Fruit fly (Drosophila melanogaster): ENCODE data around the gene Gbeta5.

Gene Gbeta5

dm6 chrX:8152718-8153117 lies 643 bp upstream of the Gbeta5 start, which contains the start of gene CG18262 (continued):
- no peak for TF ChIP-seq CG32772 (GFP tag; IDR thresholded peaks at IDR 0.05)
- no peak for TF ChIP-seq bbx (GFP tag; IDR thresholded peaks at IDR 0.05; ENCODE audit: partially characterized antibody)
- TF ChIP-seq H15 (GFP tag; IDR thresholded peaks at IDR 0.05): no peak
- TF ChIP-seq ranshi (GFP tag; IDR thresholded peaks at IDR 0.05): no peak
- no peak for TF ChIP-seq CG4730 (GFP tag; IDR thresholded peaks at IDR 0.05)
- no peak for TF ChIP-seq Stat92E (GFP tag; optimal IDR thresholded peaks at IDR 0.05)
- TF ChIP-seq corto (GFP tag; optimal IDR thresholded peaks at IDR 0.05): no peak
- no peak for TF ChIP-seq jing (GFP tag; optimal IDR thresholded peaks at IDR 0.05)
- TF ChIP-seq sna (GFP tag; IDR thresholded peaks at IDR 0.05; ENCODE audit: partially characterized antibody): no peak
- TF ChIP-seq gsb-n (tag; optimal IDR thresholded peaks at IDR 0.05): no peak
- no peak for TF ChIP-seq zen2 (GFP tag; IDR thresholded peaks at IDR 0.05; ENCODE audit: partially characterized antibody)
- TF ChIP-seq crp (GFP tag; optimal IDR thresholded peaks at IDR 0.05): peak; percentile 23 to 87
- TF ChIP-seq fru (optimal IDR thresholded peaks at IDR 0.05): no peak
- no peak for TF ChIP-seq nau (GFP tag; optimal IDR thresholded peaks at IDR 0.05)
- no peak for TF ChIP-seq CG16815 (GFP tag; optimal IDR thresholded peaks at IDR 0.05)
- TF ChIP-seq Myb (GFP tag; optimal IDR thresholded peaks at IDR 0.05): peak; percentile 33
- TF ChIP-seq Rfx (GFP tag; IDR thresholded peaks at IDR 0.05): no peak; the same call in 1 of the 2 replicates
- no peak for TF ChIP-seq Dfd (GFP tag; optimal IDR thresholded peaks at IDR 0.05)
- TF ChIP-seq CG13123 (GFP tag; optimal IDR thresholded peaks at IDR 0.05): no peak
- no peak for TF ChIP-seq CG10274 (GFP tag; optimal IDR thresholded peaks at IDR 0.05)
- no peak for TF ChIP-seq emc (GFP tag; optimal IDR thresholded peaks at IDR 0.05)
- TF ChIP-seq dimm (GFP tag; IDR thresholded peaks at IDR 0.05): no peak
- TF ChIP-seq CG14965 (GFP tag; optimal IDR thresholded peaks at IDR 0.05; ENCODE audit: borderline replicate concordance): no peak
- TF ChIP-seq CG11085 (GFP tag; IDR thresholded peaks at IDR 0.05): no peak
- no peak for TF ChIP-seq CG5953 (GFP tag; IDR thresholded peaks at IDR 0.05)
- TF ChIP-seq CG7987 (GFP tag; optimal IDR thresholded peaks at IDR 0.05): no peak
- TF ChIP-seq slbo (GFP tag; IDR thresholded peaks at IDR 0.05): no peak
- TF ChIP-seq hbn (GFP tag; IDR thresholded peaks at IDR 0.05; ENCODE audit: partially characterized antibody): no peak
- TF ChIP-seq Hmr (GFP tag; optimal IDR thresholded peaks at IDR 0.05): no peak
- no peak for TF ChIP-seq her (GFP tag; optimal IDR thresholded peaks at IDR 0.05)
- no peak for TF ChIP-seq exex (tag; optimal IDR thresholded peaks at IDR 0.05)
- TF ChIP-seq ind (GFP tag; optimal IDR thresholded peaks at IDR 0.05): no peak
- no peak for TF ChIP-seq CG34376 (GFP tag; optimal IDR thresholded peaks at IDR 0.05)
- no peak for TF ChIP-seq CG3163 (GFP tag; optimal IDR thresholded peaks at IDR 0.05)
- no peak for TF ChIP-seq twi (tag; optimal IDR thresholded peaks at IDR 0.05)
- peak; percentile 83 for TF ChIP-seq Dp (GFP tag; optimal IDR thresholded peaks at IDR 0.05)
- no peak for TF ChIP-seq CG33213 (GFP tag; optimal IDR thresholded peaks at IDR 0.05)
- no peak for TF ChIP-seq ERR (GFP tag; optimal IDR thresholded peaks at IDR 0.05)
- TF ChIP-seq CG7963 (GFP tag; IDR thresholded peaks at IDR 0.05; ENCODE audit: partially characterized antibody): no peak
- no peak for TF ChIP-seq lov (optimal IDR thresholded peaks at IDR 0.05)
- no peak for TF ChIP-seq lov (GFP tag; IDR thresholded peaks at IDR 0.05)
- no peak for TF ChIP-seq Taf1 (GFP tag; IDR thresholded peaks at IDR 0.05)
- TF ChIP-seq CG13624 (GFP tag; optimal IDR thresholded peaks at IDR 0.05): peak; percentile 21
- TF ChIP-seq CG6765 (GFP tag; optimal IDR thresholded peaks at IDR 0.05): no peak
- no peak for TF ChIP-seq Ets97D (GFP tag; optimal IDR thresholded peaks at IDR 0.05)
- no peak for TF ChIP-seq ftz-f1 (GFP tag; optimal IDR thresholded peaks at IDR 0.05)
- no peak for TF ChIP-seq dmrt99B (tag; optimal IDR thresholded peaks at IDR 0.05)
- TF ChIP-seq NC2α (GFP tag; optimal IDR thresholded peaks at IDR 0.05): no peak
- no peak for TF ChIP-seq wdn (GFP tag; IDR thresholded peaks at IDR 0.05)
- no peak for TF ChIP-seq bsh (GFP tag; optimal IDR thresholded peaks at IDR 0.05)
- TF ChIP-seq wek (GFP tag; optimal IDR thresholded peaks at IDR 0.05): no peak
- no peak for TF ChIP-seq CG17829 (tag; optimal IDR thresholded peaks at IDR 0.05)

Measured in whole organism, embryonic.